Fruit fly (Drosophila melanogaster): ENCODE data around the gene CG6845.

DNA sequence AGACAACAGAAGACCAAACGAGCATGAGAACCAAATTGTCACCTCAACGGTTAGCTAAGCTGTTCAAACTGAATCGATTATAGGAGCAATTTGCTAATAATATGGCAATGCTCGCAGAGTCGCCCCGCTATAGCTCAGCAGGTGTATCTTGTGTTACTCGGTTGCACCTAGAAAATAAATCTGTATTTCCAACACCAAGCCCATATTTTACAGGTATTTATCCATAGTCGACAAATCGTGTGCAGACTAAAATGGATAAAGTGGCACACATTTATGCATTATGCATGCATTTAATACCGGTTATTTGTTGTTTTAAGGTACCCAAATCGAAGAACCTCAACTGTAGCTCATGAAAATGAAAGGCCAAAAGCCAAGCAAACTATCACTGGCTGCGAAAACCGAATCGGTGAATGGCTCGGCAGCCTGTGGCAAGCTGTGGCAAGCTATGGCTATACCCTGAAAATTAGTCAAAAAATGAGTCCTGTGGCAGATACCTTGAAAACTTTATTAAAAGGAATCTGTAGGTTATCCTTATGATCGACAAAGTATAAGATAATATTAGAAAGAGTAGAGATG lies 32.8 kb downstream of the CG6845 start, which contains the start of gene Vdup1:
- no peak for TF ChIP-seq CG13296 (GFP tag; optimal IDR thresholded peaks at IDR 0.05)
- TF ChIP-seq stc (GFP tag; IDR thresholded peaks at IDR 0.05): no peak
- no peak for TF ChIP-seq Sry-β (GFP tag; optimal IDR thresholded peaks at IDR 0.05)

All from whole organism, embryonic.